Worm (Caenorhabditis elegans) whole organism, young adult: ENCODE results near the gene C15H7.4.

Source experiments
- F37B4.10 ChIP-seq: fragments of 200-800 bp; sonication (Bioruptor generic); IDR thresholded peaks from 2 replicates; pipeline ENCODE4 v1.3.6; 2022; ENCODE audit warnings: missing genetic modification characterization, missing compliant biosample characterization
- F39B2.1 ChIP-seq: fragments of 200-800 bp; sonication (Bioruptor generic); IDR thresholded peaks from 2 replicates; pipeline ENCODE4 v1.3.6; 2022; ENCODE audit warnings: missing genetic modification reagents, missing genetic modification characterization, missing compliant biosample characterization
- F55B11.4 ChIP-seq: sonication (generic microtip); optimal IDR thresholded peaks from 2 replicates; lab custom pipeline; 2016; ENCODE audit warnings: missing compliant biosample characterization, missing genetic modification characterization, borderline replicate concordance; ENCODE audit not compliant: insufficient read depth
- K12H6.12 ChIP-seq: fragments of 200-800 bp; sonication (Bioruptor generic); optimal IDR thresholded peaks from 2 replicates; lab custom pipeline; 2018; ENCODE audit warnings: mild to moderate bottlenecking, missing genetic modification characterization, missing compliant biosample characterization
- Y53F4B.3 ChIP-seq: fragments of 200-800 bp; sonication (Bioruptor generic); IDR thresholded peaks from 2 replicates; pipeline ENCODE4 v1.3.6; 2022; ENCODE audit warnings: missing genetic modification reagents, missing genetic modification characterization, missing compliant biosample characterization
- Y53G8AR.9 ChIP-seq: fragments of 200-800 bp; sonication (Bioruptor generic); conservative IDR thresholded peaks from 2 replicates; pipeline ENCODE4 v1.3.6; 2022; ENCODE audit warnings: missing genetic modification reagents, missing genetic modification characterization, missing compliant biosample characterization
- Y95B8A.8 ChIP-seq: fragments of 200-800 bp; sonication (Bioruptor generic); IDR thresholded peaks from 2 replicates; pipeline ENCODE4 v1.3.6; 2022; ENCODE audit warnings: missing genetic modification reagents, missing genetic modification characterization, missing compliant biosample characterization
- aptf-2 ChIP-seq: fragments of 200-800 bp; sonication (Bioruptor generic); conservative IDR thresholded peaks from 2 replicates; pipeline ENCODE4 v1.3.6; 2022; ENCODE audit warnings: missing genetic modification reagents, missing genetic modification characterization, missing compliant biosample characterization
- aptf-3 ChIP-seq: fragments of 200-800 bp; sonication (Bioruptor generic); IDR thresholded peaks from 2 replicates; pipeline ENCODE4 v1.3.6; 2022; ENCODE audit warnings: missing genetic modification characterization, missing compliant biosample characterization
- atf-7 ChIP-seq: sonication (generic microtip); optimal IDR thresholded peaks from 2 replicates; lab custom pipeline; 2017; ENCODE audit warnings: mild to moderate bottlenecking, missing genetic modification characterization, missing compliant biosample characterization
- attf-5 ChIP-seq: fragments of 200-800 bp; sonication (Bioruptor generic); optimal IDR thresholded peaks from 2 replicates; lab custom pipeline; 2018; ENCODE audit warnings: mild to moderate bottlenecking, missing genetic modification characterization, missing compliant biosample characterization
- cebp-2 ChIP-seq: fragments of 200-800 bp; sonication (Bioruptor generic); IDR thresholded peaks from 2 replicates; pipeline ENCODE4 v1.3.6; 2022; ENCODE audit warnings: missing genetic modification characterization, missing compliant biosample characterization
- ceh-100 ChIP-seq: fragments of 200-800 bp; sonication (Bioruptor generic); IDR thresholded peaks from 2 replicates; pipeline ENCODE4 v1.3.6; 2022; ENCODE audit warnings: missing genetic modification reagents, missing genetic modification characterization, missing compliant biosample characterization
- ceh-27 ChIP-seq: fragments of 200-800 bp; sonication (Bioruptor generic); optimal IDR thresholded peaks from 2 replicates; lab custom pipeline; 2018; ENCODE audit warnings: mild to moderate bottlenecking, missing genetic modification characterization, moderate library complexity, missing compliant biosample characterization
- chd-7 ChIP-seq: sonication (generic microtip); optimal IDR thresholded peaks from 2 replicates; lab custom pipeline; 2016; ENCODE audit warnings: mild to moderate bottlenecking, missing genetic modification characterization, moderate library complexity, missing compliant biosample characterization
- dox-1 ChIP-seq: fragments of 200-800 bp; sonication (Bioruptor generic); IDR thresholded peaks from 2 replicates; pipeline ENCODE4 v1.3.6; 2022; ENCODE audit warnings: missing genetic modification reagents, missing genetic modification characterization, missing compliant biosample characterization
- dpff-1 ChIP-seq: sonication (generic microtip); optimal IDR thresholded peaks from 2 replicates; lab custom pipeline; 2017; ENCODE audit warnings: mild to moderate bottlenecking, missing genetic modification characterization, missing compliant biosample characterization
- ekl-4 ChIP-seq: fragments of 200-800 bp; sonication (Bioruptor generic); IDR thresholded peaks from 2 replicates; pipeline ENCODE4 v1.3.6; 2022; ENCODE audit warnings: missing genetic modification reagents, missing genetic modification characterization, missing compliant biosample characterization
- ets-4 ChIP-seq: fragments of 200-800 bp; sonication (Bioruptor generic); optimal IDR thresholded peaks from 2 replicates; lab custom pipeline; 2018; ENCODE audit warnings: mild to moderate bottlenecking, missing genetic modification characterization, missing compliant biosample characterization
- hlh-12 ChIP-seq: sonication (generic microtip); optimal IDR thresholded peaks from 2 replicates; lab custom pipeline; 2016; ENCODE audit warnings: missing genetic modification characterization, missing compliant biosample characterization
- hmg-1.2 ChIP-seq: fragments of 200-800 bp; sonication (Bioruptor generic); IDR thresholded peaks from 2 replicates; pipeline ENCODE4 v1.3.6; 2022; ENCODE audit warnings: missing genetic modification reagents, missing genetic modification characterization, missing compliant biosample characterization
- hmg-20 ChIP-seq: fragments of 200-800 bp; sonication (Bioruptor generic); IDR thresholded peaks from 2 replicates; pipeline ENCODE4 v1.3.6; 2022; ENCODE audit warnings: missing genetic modification reagents, missing genetic modification characterization, missing compliant biosample characterization
- hrde-1 ChIP-seq: sonication (generic microtip); optimal IDR thresholded peaks from 2 replicates; lab custom pipeline; 2016; ENCODE audit warnings: missing genetic modification characterization, mild to moderate bottlenecking, missing compliant biosample characterization, moderate library complexity, missing genotype, missing genetic modification reagents, borderline replicate concordance
- let-526 ChIP-seq: fragments of 200-800 bp; sonication (Bioruptor generic); IDR thresholded peaks from 2 replicates; pipeline ENCODE4 v1.3.6; 2022; ENCODE audit warnings: missing genetic modification reagents, missing genetic modification characterization, missing compliant biosample characterization
- lin-26 ChIP-seq: fragments of 200-800 bp; sonication (Bioruptor generic); IDR thresholded peaks from 2 replicates; pipeline ENCODE4 v1.3.6; 2022; ENCODE audit warnings: missing genetic modification reagents, missing genetic modification characterization, missing compliant biosample characterization
- lin-35 ChIP-seq, 3 experiments: fragments of 150-350 bp in 2 of 3; sonication (generic microtip) in 1 of 3; optimal IDR thresholded peaks; 2 replicates each; lab custom pipeline; 2014 to 2018; ENCODE audit warnings: missing biosample characterization in 3 of 3, missing genetic modification characterization in 3 of 3, missing genetic modification reagents in 3 of 3
- lir-1 ChIP-seq: fragments of 200-800 bp; sonication (Bioruptor generic); conservative IDR thresholded peaks from 2 replicates; pipeline ENCODE4 v1.3.6; 2022; ENCODE audit warnings: missing genetic modification reagents, missing genetic modification characterization, missing compliant biosample characterization
- lsl-1 ChIP-seq: fragments of 200-800 bp; sonication (Bioruptor generic); optimal IDR thresholded peaks from 2 replicates; lab custom pipeline; 2018; ENCODE audit warnings: mild to moderate bottlenecking, missing genetic modification characterization, moderate library complexity, missing compliant biosample characterization
- mcd-1 ChIP-seq: fragments of 200-800 bp; sonication (Bioruptor generic); IDR thresholded peaks from 2 replicates; pipeline ENCODE4 v1.3.6; 2022; ENCODE audit warnings: missing genetic modification reagents, missing genetic modification characterization, missing compliant biosample characterization
- mel-28 ChIP-seq: sonication (generic microtip); optimal IDR thresholded peaks from 2 replicates; lab custom pipeline; 2016; ENCODE audit warnings: borderline replicate concordance, mild to moderate bottlenecking, missing genetic modification characterization, missing compliant biosample characterization
- mxl-1 ChIP-seq: sonication (generic microtip); optimal IDR thresholded peaks from 2 replicates; lab custom pipeline; 2016; ENCODE audit warnings: missing genetic modification characterization, missing compliant biosample characterization
- nfya-2 ChIP-seq: fragments of 200-800 bp; sonication (Bioruptor generic); IDR thresholded peaks from 2 replicates; pipeline ENCODE4 v1.3.6; 2022; ENCODE audit warnings: missing genetic modification reagents, missing genetic modification characterization, missing compliant biosample characterization
- rcor-1 ChIP-seq: fragments of 200-800 bp; sonication (Bioruptor generic); IDR thresholded peaks from 2 replicates; pipeline ENCODE4 v1.3.6; 2022; ENCODE audit warnings: missing genetic modification reagents, missing genetic modification characterization, missing compliant biosample characterization
- repo-1 ChIP-seq: sonication (generic microtip); optimal IDR thresholded peaks from 2 replicates; lab custom pipeline; 2017; ENCODE audit warnings: mild to moderate bottlenecking, missing genetic modification characterization, missing compliant biosample characterization
- rpc-1 ChIP-seq, 2 experiments: fragments of 150-350 bp in 1 of 2; sonication (generic microtip) in 1 of 2; optimal IDR thresholded peaks; 2 replicates each; lab custom pipeline; 2014 to 2018; ENCODE audit warnings: missing biosample characterization in 1 of 2, missing genetic modification characterization in 1 of 2, missing genetic modification reagents in 1 of 2, missing genotype in 1 of 2
- sdz-38 ChIP-seq: sonication (generic microtip); optimal IDR thresholded peaks from 2 replicates; lab custom pipeline; 2016; ENCODE audit warnings: missing genotype, missing genetic modification characterization, missing compliant biosample characterization
- snpc-1.1 ChIP-seq: sonication (generic microtip); optimal IDR thresholded peaks from 2 replicates; lab custom pipeline; 2017; ENCODE audit warnings: missing genetic modification characterization, mild to moderate bottlenecking, missing compliant biosample characterization, antibody characterized with exemption, moderate library complexity, missing genotype, missing genetic modification reagents; ENCODE audit not compliant: insufficient read depth
- snpc-1.3 ChIP-seq: sonication (generic microtip); optimal IDR thresholded peaks from 2 replicates; lab custom pipeline; 2017; ENCODE audit warnings: missing genetic modification characterization, mild to moderate bottlenecking, missing compliant biosample characterization, antibody characterized with exemption, moderate library complexity, missing genotype, missing genetic modification reagents; ENCODE audit not compliant: insufficient read depth
- snpc-3.4 ChIP-seq: sonication (generic microtip); optimal IDR thresholded peaks from 2 replicates; lab custom pipeline; 2017; ENCODE audit warnings: missing genetic modification characterization, mild to moderate bottlenecking, missing compliant biosample characterization, antibody characterized with exemption, moderate library complexity, missing genotype, missing genetic modification reagents
- xnd-1 ChIP-seq: sonication (generic microtip); optimal IDR thresholded peaks from 2 replicates; lab custom pipeline; 2016; ENCODE audit warnings: missing genotype, missing genetic modification reagents, missing genetic modification characterization, missing compliant biosample characterization
- zfh-2 ChIP-seq: fragments of 200-800 bp; sonication (Bioruptor generic); conservative IDR thresholded peaks from 2 replicates; pipeline ENCODE4 v1.3.6; 2022; ENCODE audit warnings: missing genetic modification reagents, missing genetic modification characterization, missing compliant biosample characterization
- ztf-18 ChIP-seq: sonication (generic microtip); optimal IDR thresholded peaks from 2 replicates; lab custom pipeline; 2016; ENCODE audit warnings: missing genotype, mild to moderate bottlenecking, missing genetic modification characterization, missing compliant biosample characterization
- ztf-25 ChIP-seq: fragments of 200-800 bp; sonication (Bioruptor generic); IDR thresholded peaks from 2 replicates; pipeline ENCODE4 v1.3.6; 2022; ENCODE audit warnings: missing genetic modification reagents, missing genetic modification characterization, missing compliant biosample characterization
- ztf-26 ChIP-seq: sonication (generic microtip); optimal IDR thresholded peaks from 2 replicates; lab custom pipeline; 2017; ENCODE audit warnings: missing genetic modification characterization, missing compliant biosample characterization
- ztf-3 ChIP-seq: fragments of 200-800 bp; sonication (Bioruptor generic); optimal IDR thresholded peaks from 2 replicates; lab custom pipeline; 2018; ENCODE audit warnings: mild to moderate bottlenecking, missing genetic modification characterization, missing compliant biosample characterization

The C15H7.4 gene

DNA sequence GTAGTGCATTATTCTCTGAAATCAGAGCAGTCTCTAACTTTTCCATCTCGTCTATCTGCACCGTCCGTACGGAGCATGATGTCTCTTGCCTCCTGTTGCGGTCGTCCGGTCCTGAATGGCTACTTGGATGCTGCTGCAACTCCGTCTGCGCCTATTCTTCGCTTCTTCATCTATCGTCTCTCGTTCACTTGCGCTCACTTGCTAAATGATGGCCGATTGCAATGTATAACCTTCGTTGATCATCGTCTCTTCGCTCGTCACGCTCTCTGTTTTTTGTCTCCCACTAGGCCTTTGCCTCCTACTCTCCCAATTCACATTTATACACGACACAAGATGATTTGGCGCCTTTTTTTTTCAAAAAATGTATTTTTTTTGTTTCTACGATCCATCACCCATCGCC is 41.6 kb upstream of the C15H7.4 start (continued):
- TF ChIP-seq dox-1 (GFP tag; lab: Robert Waterston, UW) (peak; percentile 78), Y53G8AR.9 (GFP tag; lab: Robert Waterston, UW) (0 out of 2 replicates have a peak, but pooled peaks have one; percentile 35), lsl-1 (no peak), hmg-1.2 (GFP tag; lab: Robert Waterston, UW) (peak; percentile 56; the same call in 1 of the 2 replicates), attf-5 (GFP tag; lab: Kevin White, UChicago) (peak; percentile 38), K12H6.12 (peak; percentile 12), lin-35 (GFP tag; optimal IDR thresholded peaks at IDR 0.05; lab: Kevin White, UChicago) (no peak), mcd-1 (0 out of 2 replicates have a peak, but pooled peaks have one; percentile 38), ceh-100 (GFP tag; lab: Robert Waterston, UW) (no peak), ets-4 (GFP tag; lab: Kevin White, UChicago) (peak; percentile 4), hlh-12 (no peak), F39B2.1 (no peak), ekl-4 (GFP tag; lab: Robert Waterston, UW) (0 out of 2 replicates have a peak, but pooled peaks have one; percentile 16), hmg-20 (GFP tag; lab: Robert Waterston, UW) (no peak), aptf-2 (GFP tag; lab: Robert Waterston, UW) (no peak)

DNA sequence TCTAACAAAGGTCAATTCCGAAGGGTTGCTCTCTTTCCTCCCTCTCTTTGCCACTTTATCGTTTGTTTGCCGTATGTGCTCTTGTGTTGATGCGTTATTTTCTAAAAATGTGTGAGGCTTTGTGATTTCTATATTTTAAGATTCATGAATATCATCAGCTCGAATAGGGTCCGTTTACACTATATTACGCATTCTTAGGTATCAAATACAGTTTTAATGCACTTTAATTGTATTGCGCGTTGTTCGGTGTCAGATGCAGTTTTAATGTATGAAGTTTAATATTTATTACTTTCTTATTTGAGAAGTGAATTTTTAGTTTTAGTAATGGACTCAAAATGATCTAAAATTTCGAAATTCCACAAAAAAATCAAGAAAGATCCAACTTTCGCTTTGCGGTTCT is 40.7 kb upstream of the C15H7.4 start, which contains the start of gene bud-31:
TSS of gene bud-31 (minus strand) at position 101 of the 400 bp plus-strand sequence.
- TF ChIP-seq let-526 (GFP tag; lab: Robert Waterston, UW) (no peak), cebp-2 (no peak), hlh-12 (no peak), lin-26 (no peak), sdz-38 (tag; lab: Kevin White, UChicago) (no peak), mel-28 (tag; lab: Kevin White, UChicago) (no peak), rpc-1 (optimal IDR thresholded peaks at IDR 0.05; lab: Kevin White, UChicago) (no peak), rpc-1 (tag; optimal IDR thresholded peaks at IDR 0.05; lab: Kevin White, UChicago) (no peak), aptf-3 (GFP tag; lab: Robert Waterston, UW) (no peak), snpc-1.1 (no peak), F39B2.1 (no peak), repo-1 (no peak), ets-4 (GFP tag; lab: Kevin White, UChicago) (no peak), nfya-2 (GFP tag; lab: Robert Waterston, UW) (no peak)
- TF ChIP-seq, all 124 proteins: peak for 0

DNA sequence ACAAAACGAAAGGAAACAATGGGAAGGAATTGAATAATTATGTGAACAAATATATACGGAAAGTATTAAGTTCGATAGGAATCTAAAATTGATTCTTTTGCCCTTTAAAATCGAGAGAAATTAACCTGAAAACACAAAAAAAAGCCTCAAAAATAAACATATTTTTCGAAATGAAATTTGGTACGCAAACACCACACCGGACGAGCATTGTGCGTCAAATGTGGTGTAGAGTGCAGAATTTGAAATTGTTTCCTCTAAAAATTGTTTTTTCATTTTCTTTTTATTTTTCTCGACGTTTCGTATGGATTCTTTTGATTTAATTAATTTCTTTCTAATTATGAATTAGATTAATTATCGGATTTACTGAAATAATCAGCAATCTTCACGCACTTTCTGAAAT is 39.7 kb upstream of the C15H7.4 start:
- no peak for TF ChIP-seq ztf-25 (GFP tag; lab: Robert Waterston, UW)
- TF ChIP-seq dpff-1 (tag; lab: Kevin White, UChicago), result no peak
- TF ChIP-seq ztf-3 (GFP tag; lab: Kevin White, UChicago), result no peak
- no peak for TF ChIP-seq F55B11.4 (tag; lab: Kevin White, UChicago)
- peak; percentile 33 for TF ChIP-seq snpc-1.3 (tag; lab: Kevin White, UChicago)
- TF ChIP-seq mxl-1, result no peak
- peak; percentile 7 for TF ChIP-seq snpc-3.4 (tag; lab: Kevin White, UChicago)
- no peak for TF ChIP-seq chd-7 (tag; lab: Kevin White, UChicago)
- no peak for TF ChIP-seq K12H6.12
- no peak for TF ChIP-seq ztf-18 (tag; lab: Kevin White, UChicago)
- no peak for TF ChIP-seq atf-7 (tag; lab: Kevin White, UChicago)
- TF ChIP-seq lir-1 (GFP tag; lab: Robert Waterston, UW), result no peak
- TF ChIP-seq zfh-2 (GFP tag; lab: Robert Waterston, UW), result no peak
- no peak for TF ChIP-seq ceh-27 (GFP tag; lab: Kevin White, UChicago)
- no peak for TF ChIP-seq hrde-1 (tag; lab: Kevin White, UChicago)
- no peak for TF ChIP-seq repo-1
- no peak for TF ChIP-seq Y95B8A.8
- TF ChIP-seq F37B4.10 (GFP tag; lab: Robert Waterston, UW), result no peak
- TF ChIP-seq Y53G8AR.9 (GFP tag; lab: Robert Waterston, UW), result no peak
- TF ChIP-seq Y53F4B.3 (GFP tag; lab: Robert Waterston, UW), result no peak
- TF ChIP-seq xnd-1, result no peak
- no peak for TF ChIP-seq mcd-1
- no peak for TF ChIP-seq rcor-1 (GFP tag; lab: Robert Waterston, UW)
- no peak for TF ChIP-seq ztf-26 (tag; lab: Kevin White, UChicago)
- TF ChIP-seq snpc-1.1, result peak; percentile 25
